Worm (Caenorhabditis elegans): ENCODE measurements around the gene fbxa-13.

- TF ChIP-seq nhr-102 (tag; optimal IDR thresholded peaks at IDR 0.05) (peak; percentile 52), ama-1 (optimal IDR thresholded peaks at IDR 0.05) (no peak), pha-4 (GFP tag; IDR thresholded peaks at IDR 0.05) (no peak), pha-4 (tag; optimal IDR thresholded peaks at IDR 0.05) (no peak), duxl-1 (tag; optimal IDR thresholded peaks at IDR 0.05; ENCODE audit: poor library complexity) (peak; percentile 30), egl-27 (tag; optimal IDR thresholded peaks at IDR 0.05) (no peak), nhr-28 (tag; optimal IDR thresholded peaks at IDR 0.05) (peak; percentile 93)
Observed at ce11 chrIII:1680996-1681395, 24.7 kb downstream of the fbxa-13 start.

All from whole organism, L4 larva.